Fruit fly (Drosophila melanogaster) whole organism, embryonic: ENCODE measurements around the gene CG13038.

Experiments
- CG9876 ChIP-seq: fragments of 200-800 bp; sonication (Bioruptor generic); optimal IDR thresholded peaks from 2 replicates; lab custom pipeline; 2016; ENCODE audit warnings: missing biosample characterization, missing genetic modification characterization
- Hsf ChIP-seq: fragments of 200-800 bp; sonication (Bioruptor generic); optimal IDR thresholded peaks from 3 replicates; lab custom pipeline; 2016; ENCODE audit warnings: missing biosample characterization, missing genetic modification characterization
- Sox102F ChIP-seq: fragments of 200-800 bp; sonication (Bioruptor generic); optimal IDR thresholded peaks from 2 replicates; lab custom pipeline; 2018; ENCODE audit warnings: missing biosample characterization, mild to moderate bottlenecking, missing genetic modification characterization, moderate library complexity

DNA sequence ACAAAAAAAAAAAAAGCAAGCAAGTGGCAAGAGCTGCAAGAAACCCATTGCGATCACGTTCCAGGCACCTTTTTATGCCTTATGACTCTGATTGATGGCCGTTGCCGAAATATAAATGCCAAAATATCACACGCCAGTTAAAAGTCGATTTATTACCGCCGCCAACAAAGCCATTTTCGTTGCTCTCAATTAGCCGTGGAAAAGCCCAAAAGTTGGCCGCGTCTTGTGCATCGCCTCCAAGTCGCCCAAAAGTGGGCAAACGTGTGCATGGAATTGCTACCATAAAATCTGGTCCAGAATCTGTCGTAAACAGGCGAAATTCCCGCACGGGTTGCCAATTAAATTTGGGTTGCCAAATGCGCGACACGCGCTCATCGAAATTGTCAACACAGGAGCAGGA, 36.0 kb downstream of the CG13038 start:
- TF ChIP-seq Hsf (GFP tag; lab: Kevin White, UChicago) (no peak), Sox102F (GFP tag; lab: Kevin White, UChicago) (no peak), CG9876 (GFP tag; lab: Kevin White, UChicago) (no peak)
